Fruit fly (Drosophila melanogaster): ENCODE data around the gene CG7102.

DNA sequence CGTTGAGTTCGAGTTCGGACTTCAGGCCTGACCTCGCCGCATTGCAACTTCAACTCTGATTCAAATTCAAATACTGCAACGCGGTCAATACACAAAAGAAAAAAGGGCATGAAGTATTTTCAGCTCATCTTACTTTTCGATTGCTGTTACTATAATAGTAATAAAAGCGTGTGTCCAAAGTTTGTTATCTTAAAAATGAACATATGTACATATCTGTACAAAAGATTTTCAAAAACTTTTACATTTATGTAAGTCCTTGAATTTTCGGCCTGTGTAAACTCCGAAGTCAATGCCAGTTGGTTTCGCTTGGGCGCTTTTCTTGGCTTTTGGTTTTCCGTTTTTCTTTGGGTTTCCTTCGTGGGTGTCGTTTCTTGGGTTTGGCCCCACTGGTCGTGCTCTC, 31.5 kb upstream of the CG7102 start:
- TF ChIP-seq lola (GFP tag; optimal IDR thresholded peaks at IDR 0.05) (no peak), h (GFP tag; optimal IDR thresholded peaks at IDR 0.05) (no peak), Rel (GFP tag; optimal IDR thresholded peaks at IDR 0.05) (no peak), Rel (tag; optimal IDR thresholded peaks at IDR 0.05) (no peak), Hr78 (GFP tag; optimal IDR thresholded peaks at IDR 0.05) (no peak), Hr83 (GFP tag; optimal IDR thresholded peaks at IDR 0.05; ENCODE audit: poor library complexity, severe bottlenecking) (no peak), OdsH (GFP tag; optimal IDR thresholded peaks at IDR 0.05) (no peak), jim (GFP tag; optimal IDR thresholded peaks at IDR 0.05) (no peak)

All from whole organism, wandering third instar larva.